Fruit fly (Drosophila melanogaster) whole organism, prepupa: ENCODE results near the gene CG11837.

Source experiments
- CG10631 ChIP-seq: fragments of 200-800 bp; sonication (Bioruptor generic); optimal IDR thresholded peaks from 2 replicates; lab custom pipeline; 2016; ENCODE audit warnings: missing biosample characterization, missing genetic modification characterization
- CG10669 ChIP-seq: fragments of 200-800 bp; sonication (Bioruptor generic); optimal IDR thresholded peaks from 3 replicates; lab custom pipeline; 2018; ENCODE audit warnings: missing biosample characterization, mild to moderate bottlenecking, missing genetic modification characterization, moderate library complexity
- CG11762 ChIP-seq: fragments of 200-800 bp; sonication (Bioruptor generic); optimal IDR thresholded peaks from 3 replicates; lab custom pipeline; 2016; ENCODE audit warnings: missing biosample characterization, missing genetic modification characterization; ENCODE audit not compliant: insufficient read depth
- CG11902 ChIP-seq: fragments of 200-800 bp; sonication (Bioruptor generic); optimal IDR thresholded peaks from 3 replicates; lab custom pipeline; 2016; ENCODE audit warnings: missing biosample characterization, missing genetic modification characterization
- CG16779 ChIP-seq: fragments of 200-800 bp; sonication (Bioruptor generic); optimal IDR thresholded peaks from 3 replicates; lab custom pipeline; 2017; ENCODE audit warnings: missing biosample characterization, mild to moderate bottlenecking, missing genetic modification characterization
- CG3032 ChIP-seq: fragments of 200-800 bp; optimal IDR thresholded peaks from 2 replicates; lab custom pipeline; 2019; ENCODE audit warnings: missing biosample characterization, mild to moderate bottlenecking, missing genetic modification characterization, moderate library complexity
- CG31627 ChIP-seq: fragments of 200-800 bp; sonication (Bioruptor generic); optimal IDR thresholded peaks from 3 replicates; lab custom pipeline; 2016; ENCODE audit warnings: missing biosample characterization, missing genetic modification characterization
- CG6163 ChIP-seq: fragments of 200-800 bp; sonication (Bioruptor generic); IDR thresholded peaks from 3 replicates; pipeline ENCODE4 v1.3.6; 2022; ENCODE audit warnings: missing biosample characterization, missing genetic modification characterization
- CG6792 ChIP-seq: fragments of 200-800 bp; sonication (Bioruptor generic); optimal IDR thresholded peaks from 3 replicates; lab custom pipeline; 2016; ENCODE audit warnings: missing biosample characterization, missing genetic modification characterization
- CG6808 ChIP-seq: fragments of 200-800 bp; sonication (Bioruptor generic); optimal IDR thresholded peaks from 3 replicates; lab custom pipeline; 2017; ENCODE audit warnings: missing biosample characterization, missing genetic modification characterization, mild to moderate bottlenecking, moderate library complexity, missing genetic modification reagents
- CG6854 ChIP-seq: fragments of 200-800 bp; sonication (Bioruptor generic); optimal IDR thresholded peaks from 2 replicates; lab custom pipeline; 2017; ENCODE audit warnings: missing biosample characterization, mild to moderate bottlenecking, missing genetic modification characterization
- CG8119 ChIP-seq: fragments of 200-800 bp; sonication (Bioruptor generic); IDR thresholded peaks from 3 replicates; pipeline ENCODE4 v1.3.6; 2022; ENCODE audit warnings: missing biosample characterization, missing genetic modification characterization
- CG8632 ChIP-seq: fragments of 200-800 bp; sonication (Bioruptor generic); optimal IDR thresholded peaks from 3 replicates; lab custom pipeline; 2016; ENCODE audit warnings: missing biosample characterization, missing genetic modification characterization
- CG9139 ChIP-seq: fragments of 200-800 bp; sonication (Bioruptor generic); optimal IDR thresholded peaks from 3 replicates; lab custom pipeline; 2017; ENCODE audit warnings: missing biosample characterization, mild to moderate bottlenecking, missing genetic modification characterization
- Eip78C ChIP-seq: fragments of 200-800 bp; sonication (Bioruptor generic); peaks from one replicate; lab custom pipeline; 2016; ENCODE audit warnings: missing biosample characterization, missing genetic modification characterization
- Ets21C ChIP-seq: fragments of 200-800 bp; sonication (Bioruptor generic); optimal IDR thresholded peaks from 3 replicates; lab custom pipeline; 2016; ENCODE audit warnings: missing biosample characterization, missing genetic modification characterization
- Gug ChIP-seq: fragments of 200-800 bp; sonication (Bioruptor generic); IDR thresholded peaks from 2 replicates; pipeline ENCODE4 v1.3.6; 2022; ENCODE audit warnings: missing biosample characterization, missing genetic modification characterization
- Hr38 ChIP-seq: sonication (Bioruptor generic); optimal IDR thresholded peaks from 2 replicates; lab custom pipeline; 2016; ENCODE audit warnings: missing biosample characterization, missing genetic modification characterization
- Lpt ChIP-seq: fragments of 200-800 bp; sonication (Bioruptor generic); optimal IDR thresholded peaks from 3 replicates; lab custom pipeline; 2016; ENCODE audit warnings: missing biosample characterization, missing genetic modification characterization
- Met ChIP-seq: fragments of 200-800 bp; sonication (Bioruptor generic); optimal IDR thresholded peaks from 3 replicates; lab custom pipeline; 2016; ENCODE audit warnings: missing biosample characterization, missing genetic modification characterization
- Smox ChIP-seq: fragments of 200-800 bp; sonication (Bioruptor generic); optimal IDR thresholded peaks from 3 replicates; lab custom pipeline; 2016; ENCODE audit warnings: missing biosample characterization, missing genetic modification characterization
- Sox102F ChIP-seq: fragments of 200-800 bp; sonication (Bioruptor generic); optimal IDR thresholded peaks from 2 replicates; lab custom pipeline; 2016; ENCODE audit warnings: missing biosample characterization, mild to moderate bottlenecking, missing genetic modification characterization
- Sox14 ChIP-seq: fragments of 200-800 bp; sonication (Bioruptor generic); optimal IDR thresholded peaks from 3 replicates; lab custom pipeline; 2016; ENCODE audit warnings: missing biosample characterization, missing genetic modification characterization
- Sox15 ChIP-seq: fragments of 200-800 bp; sonication (Bioruptor generic); optimal IDR thresholded peaks from 3 replicates; lab custom pipeline; 2016; ENCODE audit warnings: missing biosample characterization, missing genetic modification characterization
- achi ChIP-seq: fragments of 200-800 bp; sonication (Bioruptor generic); optimal IDR thresholded peaks from 3 replicates; lab custom pipeline; 2016; ENCODE audit warnings: missing biosample characterization, missing genetic modification characterization
- acj6 ChIP-seq: fragments of 200-800 bp; sonication (Bioruptor generic); optimal IDR thresholded peaks from 3 replicates; lab custom pipeline; 2016; ENCODE audit warnings: missing biosample characterization, missing genetic modification characterization
- eg ChIP-seq: fragments of 200-800 bp; sonication (Bioruptor generic); IDR thresholded peaks from 3 replicates; pipeline ENCODE4 v1.3.6; 2022; ENCODE audit warnings: missing biosample characterization, missing genetic modification characterization
- fd59A ChIP-seq: fragments of 200-800 bp; sonication (Bioruptor generic); optimal IDR thresholded peaks from 2 replicates; lab custom pipeline; 2017; ENCODE audit warnings: missing biosample characterization, mild to moderate bottlenecking, missing genetic modification characterization, missing genetic modification reagents
- fd85E ChIP-seq: fragments of 200-800 bp; sonication (Bioruptor generic); optimal IDR thresholded peaks from 3 replicates; lab custom pipeline; 2016; ENCODE audit warnings: missing biosample characterization, missing genetic modification characterization
- fkh ChIP-seq: fragments of 200-800 bp; sonication (Bioruptor generic); optimal IDR thresholded peaks from 3 replicates; lab custom pipeline; 2017; ENCODE audit warnings: missing biosample characterization, mild to moderate bottlenecking, missing genetic modification characterization, moderate library complexity
- lz ChIP-seq: fragments of 200-800 bp; sonication (Bioruptor generic); optimal IDR thresholded peaks from 3 replicates; lab custom pipeline; 2016; ENCODE audit warnings: missing biosample characterization, missing genetic modification characterization
- pdm3 ChIP-seq: fragments of 200-800 bp; sonication (Bioruptor generic); optimal IDR thresholded peaks from 3 replicates; lab custom pipeline; 2016; ENCODE audit warnings: missing biosample characterization, missing genetic modification characterization
- salr ChIP-seq, 2 experiments: fragments of 200-800 bp; sonication (Bioruptor generic); optimal IDR thresholded peaks; 3 replicates each; lab custom pipeline; 2016 to 2018; ENCODE audit warnings: missing biosample characterization in 2 of 2, missing genetic modification characterization in 2 of 2, mild to moderate bottlenecking in 1 of 2
- spab ChIP-seq: fragments of 200-800 bp; sonication (Bioruptor generic); optimal IDR thresholded peaks from 2 replicates; lab custom pipeline; 2017; ENCODE audit warnings: missing biosample characterization, mild to moderate bottlenecking, missing genetic modification characterization, missing genetic modification reagents
- ss ChIP-seq, 2 experiments: fragments of 200-800 bp; sonication (Bioruptor generic); optimal IDR thresholded peaks; 2 replicates in 1 of 2; 3 replicates in 1 of 2; lab custom pipeline; 2017 to 2018; ENCODE audit warnings: mild to moderate bottlenecking in 2 of 2, missing biosample characterization in 2 of 2, missing genetic modification characterization in 2 of 2, moderate library complexity in 1 of 2
- svp ChIP-seq: fragments of 200-800 bp; sonication (Bioruptor generic); peaks from one replicate; lab custom pipeline; 2016; ENCODE audit warnings: missing biosample characterization, missing genetic modification characterization
- topi ChIP-seq: fragments of 200-800 bp; sonication (Bioruptor generic); optimal IDR thresholded peaks from 3 replicates; lab custom pipeline; 2016; ENCODE audit warnings: missing biosample characterization, missing genetic modification characterization

CG11837 gene

DNA sequence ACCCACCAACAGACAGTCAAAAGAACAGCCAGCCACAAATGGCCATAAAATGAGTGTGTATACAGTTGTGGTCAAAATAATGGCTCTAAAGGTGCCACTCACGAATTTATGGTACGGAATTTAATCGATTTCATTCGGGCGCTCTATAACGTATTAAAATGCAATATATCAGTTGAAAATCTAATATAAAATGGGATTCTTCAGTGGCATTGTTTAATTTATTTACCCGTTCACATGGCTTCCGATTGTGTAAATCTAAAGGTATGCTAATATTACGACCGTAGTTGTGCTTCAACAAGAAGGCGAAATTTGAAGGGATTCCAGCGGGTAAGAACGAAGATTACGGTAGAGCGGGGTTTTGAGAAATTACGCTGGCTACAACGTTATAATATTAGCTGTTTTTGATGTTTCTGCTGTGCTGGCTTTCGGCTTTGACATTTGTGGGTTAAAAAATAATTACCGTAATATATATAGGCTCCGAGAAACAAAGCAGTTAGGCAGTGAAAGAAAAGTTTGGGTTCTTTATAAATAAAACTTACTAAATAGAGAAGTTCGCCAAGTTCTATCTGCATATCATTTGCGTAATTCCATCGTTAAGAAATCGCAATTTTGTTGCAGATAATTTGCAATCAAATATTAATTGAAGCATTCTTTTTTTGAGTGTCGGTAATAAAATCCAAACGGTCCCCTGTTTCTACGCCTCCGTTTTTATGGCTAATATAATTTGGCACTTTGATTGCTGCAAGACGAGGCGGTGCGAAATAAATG, 26.5 kb downstream of the CG11837 start (continued):
- peak; percentile 38 for TF ChIP-seq Smox (GFP tag; lab: Kevin White, UChicago)
- TF ChIP-seq Sox15 (GFP tag; lab: Kevin White, UChicago) = no peak
- TF ChIP-seq CG10669 = peak; percentile 15
- peak; percentile 42 for TF ChIP-seq lz (GFP tag; lab: Kevin White, UChicago)
- no peak for TF ChIP-seq fd85E (GFP tag; lab: Kevin White, UChicago)
- peak; percentile 25 for TF ChIP-seq spab (GFP tag; lab: Kevin White, UChicago)
- TF ChIP-seq CG31627 = peak; percentile 46
- no peak for TF ChIP-seq CG11762 (GFP tag; lab: Kevin White, UChicago)
- peak; percentile 29; the same call in 1 of the 3 replicates for TF ChIP-seq eg (GFP tag; lab: Robert Waterston, UW)
- peak; percentile 9 for TF ChIP-seq CG8632 (GFP tag; lab: Kevin White, UChicago)
- TF ChIP-seq CG8119 (GFP tag; lab: Robert Waterston, UW) = no peak
- TF ChIP-seq Ets21C (GFP tag; lab: Kevin White, UChicago) = peak; percentile 9
- peak; percentile 25 for TF ChIP-seq Sox14
- TF ChIP-seq fd59A = peak; percentile 15
- peak; percentile 41 for TF ChIP-seq CG6854 (GFP tag; lab: Kevin White, UChicago)
- TF ChIP-seq Met (GFP tag; lab: Kevin White, UChicago) = peak; percentile 71
- no peak for TF ChIP-seq CG6163 (GFP tag; lab: Robert Waterston, UW)
- peak; percentile 8 for TF ChIP-seq acj6
- TF ChIP-seq CG6792 (GFP tag; lab: Kevin White, UChicago) = no peak
- peak; percentile 13 for TF ChIP-seq CG9139 (GFP tag; lab: Kevin White, UChicago)
- TF ChIP-seq CG16779 (tag; lab: Kevin White, UChicago) = no peak
- peak; percentile 84 for TF ChIP-seq svp (GFP tag; lab: Kevin White, UChicago)
- peak; percentile 24 for TF ChIP-seq CG3032
- peak in 1 of 2 experiments; percentile 27 for TF ChIP-seq ss (GFP tag; optimal IDR thresholded peaks at IDR 0.05; lab: Kevin White, UChicago)
- TF ChIP-seq topi (GFP tag; lab: Kevin White, UChicago) = peak; percentile 50
- TF ChIP-seq, all 60 proteins: peak for 34

DNA sequence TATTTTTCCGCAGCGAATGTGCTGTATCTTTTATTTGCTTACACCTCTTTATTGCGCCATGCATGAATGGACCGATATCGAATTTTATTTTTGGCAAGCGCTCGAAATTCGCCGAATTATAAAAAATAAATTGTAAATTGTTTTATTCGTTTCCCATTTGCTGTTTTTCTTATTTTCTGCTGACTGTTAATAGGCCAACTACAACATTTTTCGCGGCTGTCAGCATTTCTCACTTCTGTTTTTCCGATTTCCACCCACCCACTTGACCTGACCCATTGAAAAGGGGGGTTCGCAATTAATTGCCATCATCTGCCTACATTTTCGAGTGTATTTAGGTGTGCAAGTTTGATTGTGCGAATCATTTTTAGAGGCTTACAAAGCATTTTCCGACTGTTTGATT, 27.3 kb downstream of the CG11837 start:
- TF ChIP-seq salr (GFP tag; optimal IDR thresholded peaks at IDR 0.05; lab: Kevin White, UChicago) = no peak
- no peak for TF ChIP-seq Gug (GFP tag; lab: Robert Waterston, UW)
- no peak for TF ChIP-seq Hr38 (GFP tag; lab: Kevin White, UChicago)
- no peak for TF ChIP-seq CG11902
- no peak for TF ChIP-seq Sox14
- no peak for TF ChIP-seq Lpt
- no peak for TF ChIP-seq Sox102F
- TF ChIP-seq lz (GFP tag; lab: Kevin White, UChicago) = no peak
- no peak for TF ChIP-seq CG3032
- TF ChIP-seq CG6808 (GFP tag; lab: Kevin White, UChicago) = no peak
- no peak for TF ChIP-seq CG9139 (GFP tag; lab: Kevin White, UChicago)
- TF ChIP-seq CG10669 = no peak
- TF ChIP-seq achi (GFP tag; lab: Kevin White, UChicago) = no peak
- no peak for TF ChIP-seq CG16779 (tag; lab: Kevin White, UChicago)
- no peak for TF ChIP-seq Met (GFP tag; lab: Kevin White, UChicago)
- no peak for TF ChIP-seq fd85E (GFP tag; lab: Kevin White, UChicago)
- TF ChIP-seq pdm3 (GFP tag; lab: Kevin White, UChicago) = no peak

DNA sequence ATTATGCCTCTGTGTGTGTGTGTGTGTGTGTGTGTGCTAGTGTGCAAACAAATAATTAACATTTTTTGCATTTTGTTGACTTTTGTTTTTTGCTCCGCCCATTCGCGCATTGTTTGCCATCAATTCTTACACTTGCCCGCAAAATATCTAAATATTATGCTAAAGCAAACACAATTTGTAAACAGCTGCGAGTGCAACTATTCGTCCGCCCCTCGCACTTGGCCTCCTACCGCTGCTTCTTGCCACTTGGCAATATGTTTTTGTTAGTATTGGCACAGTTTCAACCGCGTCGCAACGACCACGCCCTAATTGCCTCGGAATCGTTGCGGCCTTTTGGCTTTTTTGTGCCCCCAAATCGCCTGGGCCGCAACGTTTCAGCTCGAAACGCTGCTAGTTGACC, 28.3 kb downstream of the CG11837 start:
- TF ChIP-seq fkh = peak; percentile 70
- TF ChIP-seq CG10631 (GFP tag; lab: Kevin White, UChicago) = no peak
- 0 out of 3 replicates have a peak, but pooled peaks have one; percentile 35 for TF ChIP-seq eg (GFP tag; lab: Robert Waterston, UW)
- no peak for TF ChIP-seq Lpt
- TF ChIP-seq Eip78C (GFP tag; lab: Kevin White, UChicago) = peak; percentile 25
- no peak for TF ChIP-seq spab (GFP tag; lab: Kevin White, UChicago)
- no peak for TF ChIP-seq CG16779 (tag; lab: Kevin White, UChicago)
